Worm (Caenorhabditis elegans) whole organism, young adult: ENCODE data around the gene sru-9.

Experiments
- T07F8.4 ChIP-seq: sonication (generic microtip); optimal IDR thresholded peaks from 2 replicates; lab custom pipeline; 2016; ENCODE audit warnings: mild to moderate bottlenecking, missing genetic modification characterization, moderate library complexity, missing compliant biosample characterization
- Y53F4B.3 ChIP-seq: fragments of 200-800 bp; sonication (Bioruptor generic); IDR thresholded peaks from 2 replicates; pipeline ENCODE4 v1.3.6; 2022; ENCODE audit warnings: missing genetic modification reagents, missing genetic modification characterization, missing compliant biosample characterization
- attf-5 ChIP-seq: fragments of 200-800 bp; sonication (Bioruptor generic); optimal IDR thresholded peaks from 2 replicates; lab custom pipeline; 2018; ENCODE audit warnings: mild to moderate bottlenecking, missing genetic modification characterization, missing compliant biosample characterization
- ceh-100 ChIP-seq: fragments of 200-800 bp; sonication (Bioruptor generic); IDR thresholded peaks from 2 replicates; pipeline ENCODE4 v1.3.6; 2022; ENCODE audit warnings: missing genetic modification reagents, missing genetic modification characterization, missing compliant biosample characterization
- ceh-40 ChIP-seq: fragments of 200-800 bp; sonication (Bioruptor generic); IDR thresholded peaks from 2 replicates; pipeline ENCODE4 v1.3.6; 2022; ENCODE audit warnings: missing genetic modification characterization, missing compliant biosample characterization
- ets-4 ChIP-seq: fragments of 200-800 bp; sonication (Bioruptor generic); optimal IDR thresholded peaks from 2 replicates; lab custom pipeline; 2018; ENCODE audit warnings: mild to moderate bottlenecking, missing genetic modification characterization, missing compliant biosample characterization
- lin-35 ChIP-seq, 3 experiments: fragments of 150-350 bp in 2 of 3; sonication (generic microtip) in 1 of 3; optimal IDR thresholded peaks; 2 replicates each; lab custom pipeline; 2014 to 2018; ENCODE audit warnings: missing biosample characterization in 3 of 3, missing genetic modification characterization in 3 of 3, missing genetic modification reagents in 3 of 3
- sptf-2 ChIP-seq: fragments of 200-800 bp; sonication (Bioruptor generic); optimal IDR thresholded peaks from 2 replicates; lab custom pipeline; 2018; ENCODE audit warnings: mild to moderate bottlenecking, missing genetic modification characterization, missing compliant biosample characterization

DNA sequence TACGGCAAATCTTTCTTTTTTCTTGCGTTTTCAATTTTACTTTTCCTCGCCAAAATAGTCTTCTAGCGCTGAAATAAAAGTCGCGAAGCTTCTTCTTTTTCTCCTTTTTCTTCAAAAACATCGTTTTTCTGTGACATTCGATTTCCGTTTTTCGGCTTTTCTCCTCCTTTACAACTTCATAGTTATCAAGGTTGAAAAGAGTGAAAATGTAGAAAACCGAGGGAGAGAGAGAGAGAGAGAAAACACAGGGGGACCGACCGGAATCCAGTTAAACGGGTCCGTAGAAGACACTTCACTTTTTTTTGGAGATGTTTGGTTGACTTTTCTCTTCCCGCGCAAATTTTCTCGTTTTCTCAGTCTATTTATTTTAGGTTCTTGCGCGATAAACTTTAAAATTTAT is 24.5 kb upstream of the sru-9 start:
- TF ChIP-seq attf-5 (GFP tag; lab: Kevin White, UChicago) (no peak), sptf-2 (no peak), T07F8.4 (tag; lab: Kevin White, UChicago) (no peak), Y53F4B.3 (GFP tag; lab: Robert Waterston, UW) (no peak), ceh-40 (GFP tag; lab: Robert Waterston, UW) (no peak), lin-35 (GFP tag; optimal IDR thresholded peaks at IDR 0.05; lab: Kevin White, UChicago) (no peak), ceh-100 (GFP tag; lab: Robert Waterston, UW) (no peak), ets-4 (GFP tag; lab: Kevin White, UChicago) (no peak)
